Fruit fly (Drosophila melanogaster) whole organism, embryonic: Measurements from ENCODE around the gene CG6230.
A peak's percentile ranks its signal among the peaks of the same experiment; 100 is the strongest.

Experiments used
- Abd-B ChIP-seq: fragments of 200-800 bp; sonication (Bioruptor generic); optimal IDR thresholded peaks from 2 replicates; lab custom pipeline; 2018; ENCODE audit warnings: missing biosample characterization, mild to moderate bottlenecking, missing genetic modification characterization, moderate library complexity
- Atf3 ChIP-seq: fragments of 200-800 bp; sonication (Bioruptor generic); optimal IDR thresholded peaks from 3 replicates; lab custom pipeline; 2016; ENCODE audit warnings: missing biosample characterization, missing genetic modification characterization
- Bteb2 ChIP-seq: fragments of 200-800 bp; sonication (Bioruptor generic); optimal IDR thresholded peaks from 2 replicates; lab custom pipeline; 2016; ENCODE audit warnings: missing biosample characterization, missing genetic modification characterization
- CG10366 ChIP-seq: fragments of 200-800 bp; sonication (Bioruptor generic); IDR thresholded peaks from 2 replicates; pipeline ENCODE4 v1.3.6; 2022; ENCODE audit warnings: missing biosample characterization, missing genetic modification characterization
- CG10979 ChIP-seq: fragments of 200-800 bp; sonication (Bioruptor generic); optimal IDR thresholded peaks from 2 replicates; lab custom pipeline; 2018; ENCODE audit warnings: missing biosample characterization, mild to moderate bottlenecking, missing genetic modification characterization, moderate library complexity
- CG12071 ChIP-seq: fragments of 200-800 bp; sonication (Bioruptor generic); optimal IDR thresholded peaks from 3 replicates; lab custom pipeline; 2018; ENCODE audit warnings: missing biosample characterization, mild to moderate bottlenecking, missing genetic modification characterization
- CG1233 ChIP-seq: fragments of 200-800 bp; sonication (Bioruptor generic); optimal IDR thresholded peaks from 4 replicates; lab custom pipeline; 2018; ENCODE audit warnings: missing biosample characterization, mild to moderate bottlenecking, missing genetic modification characterization
- CG14014 ChIP-seq: fragments of 200-800 bp; sonication (Bioruptor generic); IDR thresholded peaks from 2 replicates; pipeline ENCODE4 v1.3.6; 2022; ENCODE audit warnings: missing biosample characterization, missing genetic modification characterization
- CG15269 ChIP-seq: fragments of 200-800 bp; sonication (Bioruptor generic); optimal IDR thresholded peaks from 2 replicates; lab custom pipeline; 2018; ENCODE audit warnings: missing biosample characterization, mild to moderate bottlenecking, missing genetic modification characterization, moderate library complexity
- CG15601 ChIP-seq: fragments of 200-800 bp; sonication (Bioruptor generic); optimal IDR thresholded peaks from 3 replicates; lab custom pipeline; 2019; ENCODE audit warnings: missing biosample characterization, mild to moderate bottlenecking, missing genetic modification characterization, moderate library complexity
- CG2120 ChIP-seq: fragments of 200-800 bp; sonication (Bioruptor generic); optimal IDR thresholded peaks from 3 replicates; lab custom pipeline; 2016; ENCODE audit warnings: missing biosample characterization, missing genetic modification characterization
- CG2129 ChIP-seq: fragments of 200-800 bp; sonication (Bioruptor generic); IDR thresholded peaks from 2 replicates; pipeline ENCODE4 v1.3.6; 2022; ENCODE audit warnings: missing biosample characterization, missing genetic modification characterization; ENCODE audit not compliant: partially characterized antibody
- CG30403 ChIP-seq: fragments of 200-800 bp; sonication (Bioruptor generic); optimal IDR thresholded peaks from 3 replicates; lab custom pipeline; 2016; ENCODE audit warnings: missing biosample characterization, missing genetic modification characterization
- CG32772 ChIP-seq: fragments of 200-800 bp; sonication (Bioruptor generic); IDR thresholded peaks from 2 replicates; pipeline ENCODE4 v1.3.6; 2022; ENCODE audit warnings: missing biosample characterization, missing genetic modification characterization
- CG4328 ChIP-seq: fragments of 200-800 bp; sonication (Bioruptor generic); optimal IDR thresholded peaks from 3 replicates; lab custom pipeline; 2017; ENCODE audit warnings: missing biosample characterization, missing genetic modification reagents, missing genetic modification characterization
- CG4424 ChIP-seq: fragments of 200-800 bp; sonication (Bioruptor generic); optimal IDR thresholded peaks from 3 replicates; lab custom pipeline; 2016; ENCODE audit warnings: missing biosample characterization, missing genetic modification characterization
- CG5245 ChIP-seq: fragments of 200-800 bp; sonication (Bioruptor generic); optimal IDR thresholded peaks from 3 replicates; lab custom pipeline; 2016; ENCODE audit warnings: missing biosample characterization, missing genetic modification characterization
- CG8478 ChIP-seq: fragments of >200 bp; optimal IDR thresholded peaks from 2 replicates; lab custom pipeline; 2018
- CG9797 ChIP-seq: fragments of 200-800 bp; sonication (Bioruptor generic); optimal IDR thresholded peaks from 3 replicates; lab custom pipeline; 2018; ENCODE audit warnings: missing biosample characterization, mild to moderate bottlenecking, missing genetic modification characterization
- CG9817 ChIP-seq: fragments of 200-800 bp; sonication (Bioruptor generic); optimal IDR thresholded peaks from 2 replicates; lab custom pipeline; 2018; ENCODE audit warnings: missing biosample characterization, mild to moderate bottlenecking, missing genetic modification characterization, moderate library complexity
- Chrac-16 ChIP-seq: fragments of 200-800 bp; sonication (Bioruptor generic); optimal IDR thresholded peaks from 3 replicates; lab custom pipeline; 2016; ENCODE audit warnings: missing biosample characterization, missing genetic modification characterization
- CoRest ChIP-seq: fragments of 200-800 bp; sonication (Bioruptor generic); optimal IDR thresholded peaks from 3 replicates; lab custom pipeline; 2018; ENCODE audit warnings: missing biosample characterization, mild to moderate bottlenecking, missing genetic modification characterization, moderate library complexity
- Dek ChIP-seq: fragments of 200-800 bp; sonication (Bioruptor generic); optimal IDR thresholded peaks from 3 replicates; lab custom pipeline; 2019; ENCODE audit warnings: missing biosample characterization, mild to moderate bottlenecking, missing genetic modification characterization, moderate library complexity
- E2f1 ChIP-seq: fragments of 200-800 bp; sonication (Bioruptor generic); IDR thresholded peaks from 2 replicates; pipeline ENCODE4 v1.3.6; 2022; ENCODE audit warnings: missing biosample characterization, missing genetic modification characterization
- E2f2 ChIP-seq: fragments of 200-800 bp; sonication (Bioruptor generic); IDR thresholded peaks from 2 replicates; pipeline ENCODE4 v1.3.6; 2022; ENCODE audit warnings: missing biosample characterization, missing genetic modification characterization
- Hand ChIP-seq: fragments of 200-800 bp; sonication (Bioruptor generic); optimal IDR thresholded peaks from 2 replicates; lab custom pipeline; 2017; ENCODE audit warnings: mild to moderate bottlenecking, missing biosample characterization, missing genetic modification reagents, missing genetic modification characterization
- HmgZ ChIP-seq: fragments of 200-800 bp; sonication (Bioruptor generic); optimal IDR thresholded peaks from 2 replicates; lab custom pipeline; 2018; ENCODE audit warnings: missing biosample characterization, mild to moderate bottlenecking, missing genetic modification characterization
- Hmx ChIP-seq: fragments of 200-800 bp; sonication (Bioruptor generic); optimal IDR thresholded peaks from 2 replicates; lab custom pipeline; 2016; ENCODE audit warnings: missing biosample characterization, missing genetic modification characterization
- Hr51 ChIP-seq, 2 experiments: fragments of 200-800 bp; sonication (Bioruptor generic); optimal IDR thresholded peaks; 2 replicates in 1 of 2; 3 replicates in 1 of 2; lab custom pipeline; 2016 to 2018; ENCODE audit warnings: missing biosample characterization in 2 of 2, missing genetic modification characterization in 2 of 2, mild to moderate bottlenecking in 1 of 2, moderate library complexity in 1 of 2
- Hsf ChIP-seq: fragments of 200-800 bp; sonication (Bioruptor generic); optimal IDR thresholded peaks from 3 replicates; lab custom pipeline; 2016; ENCODE audit warnings: missing biosample characterization, missing genetic modification characterization
- NK7.1 ChIP-seq: fragments of 200-800 bp; sonication (Bioruptor generic); optimal IDR thresholded peaks from 3 replicates; lab custom pipeline; 2016; ENCODE audit warnings: missing biosample characterization, missing genetic modification characterization
- Opbp ChIP-seq: fragments of 200-800 bp; sonication (Bioruptor generic); IDR thresholded peaks from 3 replicates; pipeline ENCODE4 v1.3.6; 2022; ENCODE audit warnings: missing biosample characterization, missing genetic modification characterization; ENCODE audit not compliant: partially characterized antibody
- Poxn ChIP-seq: fragments of 200-800 bp; sonication (Bioruptor generic); IDR thresholded peaks from 2 replicates; pipeline ENCODE4 v1.3.6; 2022; ENCODE audit warnings: missing biosample characterization, missing genetic modification characterization
- Scr ChIP-seq: fragments of 200-800 bp; sonication (Bioruptor generic); IDR thresholded peaks from 2 replicates; pipeline ENCODE4 v1.3.6; 2022; ENCODE audit warnings: missing biosample characterization, missing genetic modification characterization; ENCODE audit not compliant: partially characterized antibody
- Sry-β ChIP-seq: fragments of 200-800 bp; sonication (Bioruptor generic); optimal IDR thresholded peaks from 2 replicates; lab custom pipeline; 2018; ENCODE audit warnings: missing biosample characterization, mild to moderate bottlenecking, missing genetic modification characterization, moderate library complexity
- amos ChIP-seq: fragments of 200-800 bp; sonication (Bioruptor generic); IDR thresholded peaks from 2 replicates; pipeline ENCODE4 v1.3.6; 2022; ENCODE audit warnings: missing biosample characterization, missing genetic modification characterization; ENCODE audit not compliant: partially characterized antibody
- az2 ChIP-seq: fragments of 200-800 bp; sonication (Bioruptor generic); optimal IDR thresholded peaks from 3 replicates; lab custom pipeline; 2016; ENCODE audit warnings: missing biosample characterization, missing genetic modification characterization
- corto ChIP-seq: fragments of 200-800 bp; sonication (Bioruptor generic); optimal IDR thresholded peaks from 2 replicates; lab custom pipeline; 2016; ENCODE audit warnings: missing biosample characterization, mild to moderate bottlenecking, missing genetic modification characterization, moderate library complexity
- disco-r ChIP-seq: fragments of 200-800 bp; sonication (Bioruptor generic); optimal IDR thresholded peaks from 2 replicates; lab custom pipeline; 2016; ENCODE audit warnings: missing biosample characterization, missing genetic modification characterization
- dm ChIP-seq: fragments of 200-800 bp; sonication (Bioruptor generic); optimal IDR thresholded peaks from 3 replicates; lab custom pipeline; 2016; ENCODE audit warnings: missing biosample characterization, missing genetic modification characterization
- emc ChIP-seq: fragments of 200-800 bp; sonication (Bioruptor generic); optimal IDR thresholded peaks from 2 replicates; lab custom pipeline; 2016; ENCODE audit warnings: missing biosample characterization, missing genetic modification characterization
- fd3F ChIP-seq: fragments of 200-800 bp; sonication (Bioruptor generic); optimal IDR thresholded peaks from 2 replicates; lab custom pipeline; 2018; ENCODE audit warnings: missing biosample characterization, mild to moderate bottlenecking, missing genetic modification characterization, moderate library complexity
- fd96Cb ChIP-seq: fragments of 200-800 bp; sonication (Bioruptor generic); optimal IDR thresholded peaks from 2 replicates; lab custom pipeline; 2018; ENCODE audit warnings: missing biosample characterization, mild to moderate bottlenecking, missing genetic modification characterization, moderate library complexity
- hbn ChIP-seq: fragments of 200-800 bp; sonication (Bioruptor generic); IDR thresholded peaks from 2 replicates; pipeline ENCODE4 v1.3.6; 2022; ENCODE audit warnings: missing biosample characterization, missing genetic modification characterization; ENCODE audit not compliant: partially characterized antibody
- ind ChIP-seq: fragments of 200-800 bp; sonication (Bioruptor generic); optimal IDR thresholded peaks from 3 replicates; lab custom pipeline; 2016; ENCODE audit warnings: missing biosample characterization, missing genetic modification characterization
- scrt ChIP-seq: fragments of 200-800 bp; sonication (Bioruptor generic); optimal IDR thresholded peaks from 2 replicates; lab custom pipeline; 2018; ENCODE audit warnings: missing biosample characterization, mild to moderate bottlenecking, missing genetic modification characterization, moderate library complexity
- trem ChIP-seq: fragments of 200-800 bp; optimal IDR thresholded peaks from 3 replicates; lab custom pipeline; 2019; ENCODE audit warnings: missing biosample characterization, mild to moderate bottlenecking, missing genetic modification characterization, moderate library complexity
- twi ChIP-seq: fragments of 200-800 bp; optimal IDR thresholded peaks from 2 replicates; lab custom pipeline; 2019; ENCODE audit warnings: missing biosample characterization, mild to moderate bottlenecking, missing genetic modification characterization, moderate library complexity
- vnd ChIP-seq: fragments of 200-800 bp; sonication (Bioruptor generic); IDR thresholded peaks from 3 replicates; pipeline ENCODE4 v1.3.6; 2022; ENCODE audit warnings: missing biosample characterization, missing genetic modification characterization; ENCODE audit not compliant: partially characterized antibody
- zfh1 ChIP-seq: fragments of 200-800 bp; sonication (Bioruptor generic); IDR thresholded peaks from 3 replicates; pipeline ENCODE4 v1.3.6; 2022; ENCODE audit warnings: missing biosample characterization, missing genetic modification characterization

Gene CG6230

dm6 chr2L:11091111-11091510, 29.0 kb downstream of the CG6230 start, which contains the start of gene Wdr59 (continued):
- TF ChIP-seq fd96Cb (peak; percentile 14), CG15269 (tag; lab: Kevin White, UChicago) (no peak), CoRest (tag; lab: Kevin White, UChicago) (peak; percentile 67), zfh1 (GFP tag; lab: Robert Waterston, UW) (peak; percentile 52; the same call in 2 of the 3 replicates), disco-r (no peak), vnd (GFP tag; lab: Robert Waterston, UW) (peak; percentile 52; the same call in 2 of the 3 replicates), E2f2 (GFP tag; lab: Robert Waterston, UW) (peak; percentile 90), trem (peak; percentile 67), CG9797 (no peak), fd3F (GFP tag; lab: Kevin White, UChicago) (no peak), Bteb2 (no peak), Opbp (peak; percentile 25; the same call in 1 of the 3 replicates), emc (GFP tag; lab: Kevin White, UChicago) (no peak), CG4328 (no peak), CG10979 (tag; lab: Kevin White, UChicago) (peak; percentile 32), Hmx (GFP tag; lab: Kevin White, UChicago) (peak; percentile 2), CG10366 (peak; percentile 35; the same call in 1 of the 2 replicates), Hr51 (GFP tag; optimal IDR thresholded peaks at IDR 0.05; lab: Kevin White, UChicago) (peak in 1 of 2 experiments; percentile 11), CG12071 (GFP tag; lab: Kevin White, UChicago) (no peak), Poxn (GFP tag; lab: Robert Waterston, UW) (no peak), Abd-B (peak; percentile 58), HmgZ (peak; percentile 46), CG9817 (tag; lab: Kevin White, UChicago) (peak; percentile 42), CG32772 (GFP tag; lab: Robert Waterston, UW) (peak; percentile 31; the same call in 1 of the 2 replicates), E2f1 (GFP tag; lab: Robert Waterston, UW) (peak; percentile 41), CG2120 (GFP tag; lab: Kevin White, UChicago) (peak; percentile 62), dm (GFP tag; lab: Kevin White, UChicago) (no peak), amos (GFP tag; lab: Robert Waterston, UW) (peak; percentile 58; the same call in 1 of the 2 replicates), CG1233 (GFP tag; lab: Kevin White, UChicago) (peak; percentile 10), CG14014 (GFP tag; lab: Robert Waterston, UW) (no peak), hbn (GFP tag; lab: Robert Waterston, UW) (peak; percentile 77), Atf3 (GFP tag; lab: Kevin White, UChicago) (no peak), scrt (GFP tag; lab: Kevin White, UChicago) (peak; percentile 52), twi (tag; lab: Kevin White, UChicago) (no peak), ind (GFP tag; lab: Kevin White, UChicago) (peak; percentile 52), Sry-β (GFP tag; lab: Kevin White, UChicago) (peak; percentile 99), Chrac-16 (GFP tag; lab: Kevin White, UChicago) (peak; percentile 55), CG4424 (GFP tag; lab: Kevin White, UChicago) (peak; percentile 43), Hand (GFP tag; lab: Kevin White, UChicago) (no peak), CG30403 (GFP tag; lab: Kevin White, UChicago) (peak; percentile 59), NK7.1 (GFP tag; lab: Kevin White, UChicago) (no peak), Scr (GFP tag; lab: Robert Waterston, UW) (peak; percentile 81), CG5245 (GFP tag; lab: Kevin White, UChicago) (no peak), CG8478 (lab: Kevin White, UChicago) (no peak), CG2129 (GFP tag; lab: Robert Waterston, UW) (peak; percentile 60; the same call in 1 of the 2 replicates), az2 (GFP tag; lab: Kevin White, UChicago) (peak; percentile 58), Dek (tag; lab: Kevin White, UChicago) (peak; percentile 51), CG15601 (tag; lab: Kevin White, UChicago) (no peak), Hsf (peak; percentile 48), corto (no peak)
